Worm (Caenorhabditis elegans) whole organism, young adult: Measurements from ENCODE around the gene F30B5.11.

Experiments
- F52B5.7 ChIP-seq: sonication (generic microtip); optimal IDR thresholded peaks from 2 replicates; lab custom pipeline; 2016; ENCODE audit warnings: mild to moderate bottlenecking, missing genetic modification characterization, missing compliant biosample characterization
- F55B11.4 ChIP-seq: sonication (generic microtip); optimal IDR thresholded peaks from 2 replicates; lab custom pipeline; 2016; ENCODE audit warnings: missing compliant biosample characterization, missing genetic modification characterization, borderline replicate concordance; ENCODE audit not compliant: insufficient read depth
- K11D2.4 ChIP-seq: fragments of 200-800 bp; sonication (Bioruptor generic); IDR thresholded peaks from 2 replicates; pipeline ENCODE4 v1.3.6; 2022; ENCODE audit warnings: missing genetic modification reagents, missing genetic modification characterization, missing compliant biosample characterization
- athp-1 ChIP-seq: sonication (generic microtip); optimal IDR thresholded peaks from 2 replicates; lab custom pipeline; 2017; ENCODE audit warnings: mild to moderate bottlenecking, missing genetic modification characterization, missing compliant biosample characterization
- fkh-3 ChIP-seq: sonication (generic microtip); optimal IDR thresholded peaks from 2 replicates; lab custom pipeline; 2016; ENCODE audit warnings: mild to moderate bottlenecking, missing genetic modification characterization, missing compliant biosample characterization
- lin-26 ChIP-seq: fragments of 200-800 bp; sonication (Bioruptor generic); IDR thresholded peaks from 2 replicates; pipeline ENCODE4 v1.3.6; 2022; ENCODE audit warnings: missing genetic modification reagents, missing genetic modification characterization, missing compliant biosample characterization
- madf-10 ChIP-seq: sonication (generic microtip); optimal IDR thresholded peaks from 2 replicates; lab custom pipeline; 2016; ENCODE audit warnings: mild to moderate bottlenecking, missing genetic modification characterization, missing compliant biosample characterization
- nfya-1 ChIP-seq: sonication (generic microtip); optimal IDR thresholded peaks from 2 replicates; lab custom pipeline; 2017; ENCODE audit warnings: antibody characterized with exemption, missing compliant biosample characterization, missing genetic modification characterization, borderline replicate concordance; ENCODE audit not compliant: insufficient read depth
- pha-4 ChIP-seq: fragments of 150-350 bp; sonication (generic microtip); optimal IDR thresholded peaks from 2 replicates; lab custom pipeline; 2014; ENCODE audit warnings: missing biosample characterization, missing genetic modification reagents, missing genetic modification characterization
- rpc-1 ChIP-seq, 2 experiments: fragments of 150-350 bp in 1 of 2; sonication (generic microtip) in 1 of 2; optimal IDR thresholded peaks; 2 replicates each; lab custom pipeline; 2014 to 2018; ENCODE audit warnings: missing biosample characterization in 1 of 2, missing genetic modification characterization in 1 of 2, missing genetic modification reagents in 1 of 2, missing genotype in 1 of 2
- sdz-38 ChIP-seq: sonication (generic microtip); optimal IDR thresholded peaks from 2 replicates; lab custom pipeline; 2016; ENCODE audit warnings: missing genotype, missing genetic modification characterization, missing compliant biosample characterization
- sea-2 ChIP-seq: fragments of 200-800 bp; sonication (Bioruptor generic); IDR thresholded peaks from 2 replicates; pipeline ENCODE4 v1.3.6; 2022; ENCODE audit warnings: missing genetic modification characterization, missing compliant biosample characterization
- snpc-1.3 ChIP-seq: sonication (generic microtip); optimal IDR thresholded peaks from 2 replicates; lab custom pipeline; 2017; ENCODE audit warnings: missing genetic modification characterization, mild to moderate bottlenecking, missing compliant biosample characterization, antibody characterized with exemption, moderate library complexity, missing genotype, missing genetic modification reagents; ENCODE audit not compliant: insufficient read depth
- unc-62 ChIP-seq: fragments of 150-350 bp; optimal IDR thresholded peaks from 2 replicates; lab custom pipeline; 2014; ENCODE audit warnings: missing biosample characterization, missing genetic modification reagents, missing genetic modification characterization

DNA sequence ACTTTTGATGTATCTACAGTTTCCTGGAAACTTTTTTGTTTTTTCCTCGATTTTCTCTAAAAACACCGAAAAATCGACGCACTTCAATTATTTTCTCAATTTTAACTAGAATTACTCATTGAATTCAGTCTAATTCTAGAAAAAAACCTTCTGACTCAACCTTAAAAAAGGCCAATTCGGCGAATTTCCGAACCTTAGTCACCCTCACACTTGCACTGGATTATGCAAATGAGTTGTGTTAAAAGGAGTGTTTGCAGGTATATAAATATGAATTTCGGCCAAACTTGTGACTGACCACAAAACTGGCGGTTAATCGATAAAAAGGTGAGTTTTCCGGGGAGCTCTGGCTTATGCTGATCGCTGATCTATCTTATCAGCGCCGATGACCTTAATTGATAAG, 26.6 kb upstream of the F30B5.11 start, which contains the start of gene ttr-20:
- TF ChIP-seq athp-1 (no peak), F55B11.4 (no peak), unc-62 (GFP tag; lab: Kevin White, UChicago) (no peak), fkh-3 (tag; lab: Kevin White, UChicago) (no peak), sea-2 (no peak), pha-4 (tag; lab: Kevin White, UChicago) (no peak), madf-10 (tag; lab: Kevin White, UChicago) (no peak), F52B5.7 (tag; lab: Kevin White, UChicago) (no peak), lin-26 (GFP tag; lab: Robert Waterston, UW) (no peak), nfya-1 (tag; lab: Kevin White, UChicago) (no peak), K11D2.4 (GFP tag; lab: Robert Waterston, UW) (no peak), sdz-38 (tag; lab: Kevin White, UChicago) (no peak), rpc-1 (optimal IDR thresholded peaks at IDR 0.05; lab: Kevin White, UChicago) (no peak), rpc-1 (tag; optimal IDR thresholded peaks at IDR 0.05; lab: Kevin White, UChicago) (no peak), snpc-1.3 (tag; lab: Kevin White, UChicago) (no peak)
